Fruit fly (Drosophila melanogaster): ENCODE measurements around the gene mud.

The mud gene

DNA sequence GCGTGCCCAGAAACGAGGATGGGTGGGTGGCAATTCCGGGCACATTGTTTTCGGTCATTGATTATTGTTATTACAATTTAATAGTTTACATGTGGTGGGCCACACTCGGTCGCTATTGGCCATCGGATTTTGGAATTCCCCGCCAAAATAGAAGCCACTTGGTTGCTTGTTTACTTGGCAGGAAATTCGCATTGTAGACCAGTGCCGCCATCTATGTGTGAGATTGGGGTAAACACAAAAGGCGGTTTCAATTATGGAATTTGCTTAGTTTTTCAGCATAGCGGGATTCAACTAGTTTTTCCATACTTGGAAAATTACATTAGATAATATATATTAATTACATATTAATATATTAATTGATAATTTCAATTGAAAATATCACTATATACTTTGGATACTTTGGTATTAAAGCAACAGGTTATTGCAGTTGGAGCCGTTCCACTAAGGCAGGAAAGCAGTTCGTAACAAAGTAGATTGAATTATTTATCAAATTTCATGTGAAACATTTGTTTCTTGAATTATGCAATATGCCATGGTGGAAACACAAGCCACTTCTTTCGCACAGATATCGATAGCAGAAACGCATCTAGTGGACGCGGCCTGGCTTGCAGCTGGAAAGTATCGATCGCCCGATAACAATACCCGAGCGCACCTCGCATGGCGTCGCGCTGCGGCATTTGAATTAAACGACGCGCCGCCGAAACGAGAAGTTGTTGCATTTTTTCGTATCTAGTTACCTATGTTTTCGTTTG lies at the start of gene mud:
mud (plus strand) TSS at position 698 of the 752 bp plus-strand sequence.
- TF ChIP-seq ttk (optimal IDR thresholded peaks at IDR 0.05) (no peak), Myc (optimal IDR thresholded peaks at IDR 0.05) (no peak), h (optimal IDR thresholded peaks at IDR 0.05) (no peak), psq (optimal IDR thresholded peaks at IDR 0.05) (no peak), Sin3A (optimal IDR thresholded peaks at IDR 0.05) (no peak), insv (optimal IDR thresholded peaks at IDR 0.05) (no peak)

DNA sequence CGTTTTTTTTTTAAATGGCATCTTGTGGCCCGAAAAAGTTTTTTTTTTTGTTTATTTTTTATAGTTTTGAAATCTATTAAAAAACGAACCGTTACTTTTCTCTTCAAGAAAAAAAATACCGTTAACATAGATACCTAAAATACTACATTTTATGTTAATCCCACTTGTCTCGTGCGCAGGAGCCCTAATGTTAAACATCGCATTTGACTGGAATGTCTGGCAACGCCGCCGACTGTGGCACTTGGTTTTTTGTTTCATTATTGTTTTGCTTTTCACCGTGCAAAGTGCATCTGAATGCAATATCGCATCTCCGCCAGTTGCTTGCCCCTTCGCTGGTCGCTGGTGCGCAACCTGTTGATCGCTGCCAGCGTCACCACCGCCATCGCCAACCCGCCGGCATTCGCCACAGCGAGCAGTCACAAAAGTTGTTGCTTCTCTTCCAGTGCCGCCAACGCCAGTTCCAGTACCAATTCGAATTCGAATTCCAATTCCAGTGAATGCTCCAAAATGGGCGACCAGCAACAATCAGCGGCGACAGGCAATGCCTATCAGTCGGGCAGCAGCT lies 47.5 kb upstream of the mud start, which contains the start of gene CG11590:
CG11590 (plus strand) TSS at position 212 of the 565 bp plus-strand sequence.
- TF ChIP-seq Sin3A (optimal IDR thresholded peaks at IDR 0.05) (no peak), ttk (optimal IDR thresholded peaks at IDR 0.05) (no peak), Myc (optimal IDR thresholded peaks at IDR 0.05) (no peak)

DNA sequence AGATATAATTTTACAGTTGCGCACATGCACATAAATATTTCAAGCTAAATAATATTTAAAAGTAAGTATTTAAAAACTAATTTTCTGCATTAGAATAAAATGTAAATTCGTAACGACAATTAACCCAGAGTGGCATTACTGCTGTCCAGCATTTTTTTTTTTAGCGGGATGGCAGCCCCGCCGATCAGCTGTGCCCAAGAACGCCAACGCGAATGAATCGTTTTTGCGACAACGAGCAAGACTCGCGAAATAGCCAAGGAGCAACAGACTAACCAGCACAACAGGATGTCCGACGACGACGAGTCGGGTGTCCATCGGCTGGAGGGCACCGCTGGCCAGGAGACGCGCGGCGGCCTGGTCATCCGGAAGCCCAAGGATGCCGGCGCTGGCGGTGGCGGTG lies 46.4 kb upstream of the mud start, which contains the start of gene Prp16:
Prp16 (plus strand) TSS at position 185 of the 400 bp plus-strand sequence.
- TF ChIP-seq Myc (optimal IDR thresholded peaks at IDR 0.05) (no peak), ttk (optimal IDR thresholded peaks at IDR 0.05) (no peak), psq (optimal IDR thresholded peaks at IDR 0.05) (no peak), insv (optimal IDR thresholded peaks at IDR 0.05) (no peak), h (optimal IDR thresholded peaks at IDR 0.05) (no peak), Sin3A (optimal IDR thresholded peaks at IDR 0.05) (no peak)

DNA sequence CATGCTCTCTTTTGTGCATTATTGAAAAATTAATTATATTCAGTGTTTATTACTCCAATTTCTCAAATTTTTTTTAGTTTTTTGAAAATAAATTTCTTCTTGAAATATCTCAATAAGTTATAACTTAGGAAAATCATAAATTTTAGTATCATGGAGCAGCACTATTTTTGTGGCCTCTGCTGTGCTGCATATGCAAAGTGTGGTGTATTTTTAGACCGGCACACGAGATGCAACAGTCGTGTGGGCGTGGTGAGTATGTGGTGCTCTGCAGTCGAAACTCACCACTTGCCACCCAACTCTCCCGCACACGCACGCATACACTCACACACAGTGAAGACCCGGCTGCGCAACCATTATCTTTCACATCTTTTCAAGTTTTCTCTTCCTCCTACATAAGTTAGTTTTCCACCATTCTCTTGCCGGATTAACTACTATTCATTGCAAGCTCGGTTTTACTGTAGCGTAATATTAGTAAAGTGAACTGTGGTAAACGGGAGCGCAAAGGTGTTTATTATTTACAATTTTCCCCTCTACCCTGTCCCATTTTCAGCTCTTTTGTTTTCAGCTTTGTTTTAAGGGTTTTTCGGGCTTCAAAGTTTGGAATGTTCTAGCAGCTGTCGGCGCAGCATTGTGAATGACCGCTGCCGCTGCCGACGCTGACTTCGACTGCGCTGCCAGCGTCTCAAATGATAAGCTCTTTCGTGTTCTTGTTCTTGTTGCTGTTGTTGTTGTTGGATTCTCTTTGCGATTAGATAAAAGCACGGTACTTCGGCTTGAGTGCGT lies 38.9 kb upstream of the mud start:
- TF ChIP-seq Sin3A (optimal IDR thresholded peaks at IDR 0.05) (no peak), psq (optimal IDR thresholded peaks at IDR 0.05) (no peak), h (optimal IDR thresholded peaks at IDR 0.05) (no peak), insv (optimal IDR thresholded peaks at IDR 0.05) (no peak), ttk (optimal IDR thresholded peaks at IDR 0.05) (no peak), Myc (optimal IDR thresholded peaks at IDR 0.05) (no peak)

DNA sequence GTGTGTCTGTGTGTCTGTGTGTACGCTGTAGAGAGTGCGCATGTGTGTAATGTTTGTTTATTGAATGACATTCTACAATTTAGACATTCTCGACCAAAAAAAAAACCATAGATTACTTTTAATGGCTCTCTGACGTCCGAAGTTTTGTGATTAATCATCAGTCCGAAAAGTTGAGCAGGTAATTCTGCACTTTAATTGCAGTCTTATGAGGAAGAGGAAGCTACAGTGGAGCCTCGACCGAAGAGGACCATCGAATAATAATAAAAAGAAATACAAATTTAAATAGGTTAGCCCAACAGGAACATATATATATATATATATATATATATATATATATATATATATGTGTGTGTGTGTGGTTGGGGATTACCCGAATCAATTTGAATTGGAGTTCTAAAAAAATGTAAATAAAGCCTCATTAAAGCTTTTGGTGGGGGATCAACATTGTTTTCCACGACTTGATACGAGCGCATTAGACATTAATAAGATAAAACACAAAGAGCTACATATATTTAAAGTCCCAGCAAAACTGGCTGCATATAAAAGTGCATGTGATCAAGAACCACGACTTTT lies 38.2 kb upstream of the mud start:
- TF ChIP-seq Sin3A (optimal IDR thresholded peaks at IDR 0.05) (no peak), h (optimal IDR thresholded peaks at IDR 0.05) (no peak), psq (optimal IDR thresholded peaks at IDR 0.05) (no peak), insv (optimal IDR thresholded peaks at IDR 0.05) (no peak), Myc (optimal IDR thresholded peaks at IDR 0.05) (no peak), ttk (optimal IDR thresholded peaks at IDR 0.05) (no peak)

DNA sequence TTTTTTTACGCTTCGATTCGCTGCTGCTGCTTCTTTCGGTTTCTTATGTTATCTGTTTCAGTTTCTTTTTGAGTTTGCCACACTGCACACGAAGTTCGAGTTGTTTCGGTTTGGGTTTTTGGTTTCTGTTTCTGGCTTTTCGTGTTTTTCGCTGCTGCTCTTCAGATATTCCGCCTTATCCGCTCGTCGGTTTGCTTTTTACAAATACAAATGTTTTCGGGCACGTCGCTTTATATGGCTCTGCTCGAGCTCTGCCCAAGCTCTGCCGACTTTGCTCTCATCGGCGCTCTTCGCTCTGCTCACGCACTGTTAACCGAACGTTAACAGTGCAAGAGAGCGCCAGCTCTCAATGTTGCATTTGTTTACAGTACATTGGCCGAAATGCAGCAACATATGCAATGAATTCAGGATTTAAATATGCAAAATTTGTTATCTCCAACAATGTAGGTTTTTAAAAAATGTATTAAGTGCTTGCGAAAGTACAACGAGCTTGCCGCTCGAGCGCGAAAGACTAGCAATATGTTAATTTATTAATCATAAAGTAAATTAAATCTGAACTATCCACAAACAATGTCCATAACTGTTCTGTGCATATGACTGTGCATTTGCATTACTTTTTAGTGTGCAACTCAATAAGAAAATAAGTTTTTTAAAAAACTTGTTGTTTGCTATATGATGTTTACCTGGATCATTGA lies 36.1 kb upstream of the mud start:
- no peak for TF ChIP-seq Myc (optimal IDR thresholded peaks at IDR 0.05)
- no peak for TF ChIP-seq ttk (optimal IDR thresholded peaks at IDR 0.05)
- no peak for TF ChIP-seq psq (optimal IDR thresholded peaks at IDR 0.05)
- TF ChIP-seq insv (optimal IDR thresholded peaks at IDR 0.05), result no peak

DNA sequence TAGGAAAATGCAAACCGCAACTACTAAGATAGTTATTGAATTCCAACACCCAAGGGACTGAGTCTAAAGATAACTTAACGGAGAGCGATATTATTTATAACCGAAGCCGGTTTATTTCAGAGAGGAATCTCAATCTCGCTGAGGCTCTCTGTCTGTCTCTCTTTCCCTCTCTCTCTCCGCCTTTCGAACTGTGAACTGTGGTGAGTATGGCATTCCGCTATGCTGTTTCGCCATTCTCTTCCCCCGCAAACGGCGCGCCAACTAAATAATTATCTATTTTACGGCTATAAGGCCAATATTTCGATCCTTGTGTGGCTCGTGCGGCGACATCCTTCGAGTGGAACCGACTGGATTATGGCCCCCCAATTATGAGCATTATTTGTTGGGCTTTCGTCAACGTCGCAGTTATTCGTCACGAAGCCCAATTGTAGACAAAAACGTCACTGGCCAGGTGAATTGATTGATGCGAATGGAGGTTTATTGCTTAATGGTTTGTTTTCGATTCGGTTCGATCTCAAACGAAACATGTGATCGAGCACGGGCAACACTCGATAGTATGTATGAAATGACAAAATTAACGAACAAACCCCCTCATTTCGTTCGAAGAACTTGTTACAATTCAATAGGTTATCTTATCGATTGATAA lies 35.3 kb upstream of the mud start:
- TF ChIP-seq ttk (optimal IDR thresholded peaks at IDR 0.05) (no peak), insv (optimal IDR thresholded peaks at IDR 0.05) (no peak), Myc (optimal IDR thresholded peaks at IDR 0.05) (no peak), h (optimal IDR thresholded peaks at IDR 0.05) (no peak), Sin3A (optimal IDR thresholded peaks at IDR 0.05) (no peak), psq (optimal IDR thresholded peaks at IDR 0.05) (no peak)

DNA sequence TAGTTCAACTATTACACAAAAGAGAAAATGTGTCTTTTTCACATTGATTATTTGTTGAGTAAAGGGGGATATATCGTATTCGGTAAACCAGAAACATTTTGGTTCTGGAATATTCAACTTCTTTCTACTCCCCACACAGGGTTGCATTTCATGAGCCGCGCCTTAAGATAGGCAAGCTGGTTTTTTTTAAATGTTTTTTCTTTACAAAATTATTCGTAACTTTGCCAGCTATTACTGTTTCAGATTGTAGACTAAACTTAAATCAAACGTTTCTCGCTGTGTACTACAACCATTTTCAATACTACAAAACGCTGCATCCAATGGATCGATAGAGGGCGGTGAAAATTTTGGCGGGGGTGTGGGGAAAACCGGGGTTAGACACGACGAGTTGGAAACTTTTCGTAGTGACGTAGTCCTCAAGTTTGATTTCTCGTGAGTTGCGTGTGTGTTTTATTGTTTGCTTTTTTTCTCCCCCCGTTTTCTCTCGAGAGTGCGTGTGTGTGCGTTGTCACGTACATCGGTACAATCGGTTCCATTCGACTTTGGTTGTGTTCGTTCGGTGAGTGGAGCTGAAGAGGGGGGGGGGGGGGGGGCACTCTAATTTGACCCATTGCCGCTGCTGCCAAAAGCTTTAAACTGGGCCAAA lies 33.9 kb upstream of the mud start:
- TF ChIP-seq Myc (optimal IDR thresholded peaks at IDR 0.05), result no peak
- TF ChIP-seq psq (optimal IDR thresholded peaks at IDR 0.05), result no peak
- TF ChIP-seq insv (optimal IDR thresholded peaks at IDR 0.05), result no peak
- no peak for TF ChIP-seq ttk (optimal IDR thresholded peaks at IDR 0.05)
- TF ChIP-seq h (optimal IDR thresholded peaks at IDR 0.05), result no peak
- no peak for TF ChIP-seq Sin3A (optimal IDR thresholded peaks at IDR 0.05)

DNA sequence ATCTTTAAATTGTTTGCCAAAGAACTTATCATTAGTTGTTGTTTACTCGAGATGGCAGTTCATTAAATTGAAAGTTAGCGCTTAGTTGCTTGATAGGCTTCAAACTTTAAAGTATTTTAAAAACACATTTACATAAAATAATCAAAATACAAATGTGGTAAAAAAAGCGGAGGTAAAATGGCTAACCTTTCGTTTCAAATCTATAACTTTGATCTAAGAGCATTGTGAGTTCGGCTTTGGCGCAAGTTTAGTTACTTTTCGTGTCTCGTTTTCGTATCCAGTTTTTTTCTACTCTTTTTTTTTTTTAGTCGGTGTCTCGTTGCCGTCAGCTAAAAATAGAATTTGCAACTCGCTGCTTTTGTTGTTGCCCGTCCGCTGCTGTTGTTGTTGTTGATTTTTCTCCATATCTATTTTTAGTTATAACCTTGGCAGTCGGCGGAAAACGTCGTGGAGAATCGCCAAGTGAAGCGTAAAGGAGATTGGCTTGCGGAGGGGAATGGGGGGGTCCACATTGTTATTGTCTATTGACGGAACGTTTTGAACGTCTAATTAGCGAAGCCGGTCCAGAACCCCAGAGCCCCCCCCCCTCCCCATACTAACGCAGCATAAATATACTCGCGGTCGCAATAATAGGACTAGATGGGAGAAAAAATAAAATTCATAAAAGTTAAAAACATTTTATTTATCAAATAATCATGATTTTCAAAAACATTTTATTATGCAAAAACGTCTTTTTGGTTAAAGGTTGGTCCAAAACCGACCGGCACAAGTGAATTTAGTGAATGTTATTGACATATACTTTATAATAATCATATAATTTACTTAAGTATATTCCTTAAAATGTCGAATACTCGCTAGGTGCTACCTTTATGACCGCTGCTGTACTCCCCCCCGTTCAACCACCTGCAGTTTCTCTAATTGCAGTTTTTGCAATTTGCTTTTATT lies 32.8 kb upstream of the mud start:
- TF ChIP-seq insv (optimal IDR thresholded peaks at IDR 0.05) (no peak), h (optimal IDR thresholded peaks at IDR 0.05) (no peak), ttk (optimal IDR thresholded peaks at IDR 0.05) (no peak), Sin3A (optimal IDR thresholded peaks at IDR 0.05) (no peak), Myc (optimal IDR thresholded peaks at IDR 0.05) (no peak), psq (optimal IDR thresholded peaks at IDR 0.05) (no peak)

DNA sequence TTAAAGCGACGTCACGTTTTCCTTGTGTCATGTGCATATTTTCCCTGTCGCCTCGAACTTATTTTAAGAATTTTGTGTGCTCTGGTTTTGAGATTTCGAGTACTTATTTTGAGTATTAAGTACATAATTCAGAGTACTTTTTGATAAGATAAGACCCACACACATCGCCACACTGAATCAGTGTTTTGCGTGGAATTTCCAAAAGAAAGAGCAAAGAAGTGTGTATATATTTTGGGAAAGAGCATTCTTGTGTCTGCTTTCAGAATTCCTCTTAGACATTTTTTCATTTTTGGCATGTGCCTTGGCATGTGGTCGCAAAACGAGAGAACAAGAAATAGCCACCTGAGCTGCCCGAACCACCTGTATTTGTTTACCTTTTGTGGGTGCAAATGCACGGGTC lies 31.7 kb upstream of the mud start:
- TF ChIP-seq h (optimal IDR thresholded peaks at IDR 0.05) (no peak), ttk (optimal IDR thresholded peaks at IDR 0.05) (no peak), psq (optimal IDR thresholded peaks at IDR 0.05) (no peak), Myc (optimal IDR thresholded peaks at IDR 0.05) (no peak), Sin3A (optimal IDR thresholded peaks at IDR 0.05) (no peak), insv (optimal IDR thresholded peaks at IDR 0.05) (no peak)
